Fruit fly (Drosophila melanogaster) whole organism, embryonic: ENCODE measurements around the gene CG32373.
A peak's percentile ranks its signal among the peaks of the same experiment; 100 is the strongest.

ENCODE experiments used
- Aef1 ChIP-seq: fragments of 200-800 bp; sonication (Bioruptor generic); IDR thresholded peaks from 3 replicates; pipeline ENCODE4 v1.3.6; 2022; ENCODE audit warnings: missing biosample characterization, missing genetic modification characterization
- Bgb ChIP-seq: fragments of 200-800 bp; sonication (Bioruptor generic); IDR thresholded peaks from 2 replicates; pipeline ENCODE4 v1.3.6; 2022; ENCODE audit warnings: missing biosample characterization, missing genetic modification characterization; ENCODE audit not compliant: partially characterized antibody
- CG11504 ChIP-seq: fragments of 200-800 bp; sonication (Bioruptor generic); optimal IDR thresholded peaks from 3 replicates; lab custom pipeline; 2019; ENCODE audit warnings: missing biosample characterization, mild to moderate bottlenecking, missing genetic modification characterization, moderate library complexity
- CG12744 ChIP-seq: fragments of 200-800 bp; sonication (Bioruptor generic); optimal IDR thresholded peaks from 2 replicates; lab custom pipeline; 2016; ENCODE audit warnings: missing biosample characterization, missing genetic modification characterization
- CG14014 ChIP-seq: fragments of 200-800 bp; sonication (Bioruptor generic); IDR thresholded peaks from 2 replicates; pipeline ENCODE4 v1.3.6; 2022; ENCODE audit warnings: missing biosample characterization, missing genetic modification characterization
- CG15073 ChIP-seq: fragments of 200-800 bp; sonication (Bioruptor generic); optimal IDR thresholded peaks from 2 replicates; lab custom pipeline; 2016; ENCODE audit warnings: missing biosample characterization, missing genetic modification characterization
- CG2120 ChIP-seq: fragments of 200-800 bp; sonication (Bioruptor generic); optimal IDR thresholded peaks from 3 replicates; lab custom pipeline; 2016; ENCODE audit warnings: missing biosample characterization, missing genetic modification characterization
- CG30020 ChIP-seq: fragments of 200-800 bp; optimal IDR thresholded peaks from 2 replicates; lab custom pipeline; 2019; ENCODE audit warnings: missing biosample characterization, mild to moderate bottlenecking, missing genetic modification characterization, moderate library complexity
- CG3163 ChIP-seq: fragments of 200-800 bp; sonication (Bioruptor generic); optimal IDR thresholded peaks from 3 replicates; lab custom pipeline; 2016; ENCODE audit warnings: missing biosample characterization, missing genetic modification characterization
- CG34376 ChIP-seq: fragments of 200-800 bp; sonication (Bioruptor generic); optimal IDR thresholded peaks from 2 replicates; lab custom pipeline; 2018; ENCODE audit warnings: missing biosample characterization, mild to moderate bottlenecking, missing genetic modification characterization
- CG7839 ChIP-seq: fragments of 200-800 bp; sonication (Bioruptor generic); optimal IDR thresholded peaks from 3 replicates; lab custom pipeline; 2018; ENCODE audit warnings: missing biosample characterization, mild to moderate bottlenecking, missing genetic modification characterization, moderate library complexity
- CG7963 ChIP-seq: fragments of 200-800 bp; sonication (Bioruptor generic); IDR thresholded peaks from 3 replicates; pipeline ENCODE4 v1.3.6; 2022; ENCODE audit warnings: missing biosample characterization, missing genetic modification characterization; ENCODE audit not compliant: partially characterized antibody
- CG8089 ChIP-seq: fragments of 200-800 bp; sonication (Bioruptor generic); optimal IDR thresholded peaks from 3 replicates; lab custom pipeline; 2016; ENCODE audit warnings: missing biosample characterization, missing genetic modification characterization
- CG8290 ChIP-seq, 3 experiments: fragments of 200-800 bp; sonication (Bioruptor generic); optimal IDR thresholded peaks; 2 replicates each; lab custom pipeline; 2016 to 2019; ENCODE audit warnings: missing biosample characterization in 3 of 3, missing genetic modification characterization in 3 of 3, mild to moderate bottlenecking in 2 of 3, moderate library complexity in 1 of 3
- Dek ChIP-seq: fragments of 200-800 bp; sonication (Bioruptor generic); optimal IDR thresholded peaks from 3 replicates; lab custom pipeline; 2019; ENCODE audit warnings: missing biosample characterization, mild to moderate bottlenecking, missing genetic modification characterization, moderate library complexity
- E2f1 ChIP-seq: fragments of 200-800 bp; sonication (Bioruptor generic); IDR thresholded peaks from 2 replicates; pipeline ENCODE4 v1.3.6; 2022; ENCODE audit warnings: missing biosample characterization, missing genetic modification characterization
- GATAe ChIP-seq: fragments of 200-800 bp; sonication (Bioruptor generic); conservative IDR thresholded peaks from 2 replicates; pipeline ENCODE4 v1.3.6; 2022; ENCODE audit warnings: missing biosample characterization, missing genetic modification characterization
- HmgZ ChIP-seq: fragments of 200-800 bp; sonication (Bioruptor generic); optimal IDR thresholded peaks from 2 replicates; lab custom pipeline; 2018; ENCODE audit warnings: missing biosample characterization, mild to moderate bottlenecking, missing genetic modification characterization
- Jarid2 ChIP-seq: fragments of 200-800 bp; sonication (Bioruptor generic); optimal IDR thresholded peaks from 3 replicates; lab custom pipeline; 2017; ENCODE audit warnings: mild to moderate bottlenecking, missing biosample characterization, missing genetic modification reagents, missing genetic modification characterization
- Neu2 ChIP-seq: fragments of 200-800 bp; sonication (Bioruptor generic); optimal IDR thresholded peaks from 3 replicates; lab custom pipeline; 2016; ENCODE audit warnings: missing biosample characterization, missing genetic modification characterization, borderline replicate concordance
- Poxn ChIP-seq: fragments of 200-800 bp; sonication (Bioruptor generic); IDR thresholded peaks from 2 replicates; pipeline ENCODE4 v1.3.6; 2022; ENCODE audit warnings: missing biosample characterization, missing genetic modification characterization
- TFAM ChIP-seq: fragments of 200-800 bp; sonication (Bioruptor generic); optimal IDR thresholded peaks from 2 replicates; lab custom pipeline; 2017; ENCODE audit warnings: missing biosample characterization, missing genetic modification characterization, inconsistent platforms
- chif ChIP-seq, 2 experiments: fragments of 200-800 bp; sonication (Bioruptor generic); optimal IDR thresholded peaks; 3 replicates each; lab custom pipeline; 2016; ENCODE audit warnings: missing biosample characterization in 2 of 2, missing genetic modification characterization in 2 of 2
- ci ChIP-seq: fragments of 200-800 bp; sonication (Bioruptor generic); IDR thresholded peaks from 3 replicates; pipeline ENCODE4 v1.3.6; 2022; ENCODE audit warnings: missing biosample characterization, missing genetic modification characterization
- exex ChIP-seq: fragments of 200-800 bp; sonication (Bioruptor generic); optimal IDR thresholded peaks from 4 replicates; lab custom pipeline; 2018; ENCODE audit warnings: missing biosample characterization, mild to moderate bottlenecking, missing genetic modification characterization, moderate library complexity
- gcm ChIP-seq: fragments of 200-800 bp; sonication (Bioruptor generic); optimal IDR thresholded peaks from 2 replicates; lab custom pipeline; 2019; ENCODE audit warnings: missing biosample characterization, mild to moderate bottlenecking, missing genetic modification characterization, moderate library complexity
- grn ChIP-seq: fragments of 200-800 bp; sonication (Bioruptor generic); optimal IDR thresholded peaks from 3 replicates; lab custom pipeline; 2017; ENCODE audit warnings: missing biosample characterization, missing genetic modification characterization
- gro ChIP-seq: fragments of 200-800 bp; sonication (Bioruptor generic); optimal IDR thresholded peaks from 2 replicates; lab custom pipeline; 2016; ENCODE audit warnings: missing biosample characterization, missing genetic modification characterization
- h ChIP-seq: fragments of >200 bp; optimal IDR thresholded peaks from 2 replicates; lab custom pipeline; 2017
- knrl ChIP-seq: fragments of 200-800 bp; sonication (Bioruptor generic); IDR thresholded peaks from 3 replicates; pipeline ENCODE4 v1.3.6; 2022; ENCODE audit warnings: missing biosample characterization, missing genetic modification characterization; ENCODE audit not compliant: partially characterized antibody
- mirr ChIP-seq: fragments of 200-800 bp; sonication (Bioruptor generic); optimal IDR thresholded peaks from 3 replicates; lab custom pipeline; 2018; ENCODE audit warnings: missing biosample characterization, mild to moderate bottlenecking, missing genetic modification characterization
- nerfin-2 ChIP-seq: fragments of 200-800 bp; sonication (Bioruptor generic); IDR thresholded peaks from 2 replicates; pipeline ENCODE4 v1.3.6; 2022; ENCODE audit warnings: missing biosample characterization, missing genetic modification characterization; ENCODE audit not compliant: partially characterized antibody
- rib ChIP-seq: fragments of 200-800 bp; sonication (Bioruptor generic); IDR thresholded peaks from 2 replicates; pipeline ENCODE4 v1.3.6; 2022; ENCODE audit warnings: missing biosample characterization, missing genetic modification characterization
- ro ChIP-seq: fragments of 200-800 bp; sonication (Bioruptor generic); IDR thresholded peaks from 2 replicates; pipeline ENCODE4 v1.3.6; 2022; ENCODE audit warnings: missing biosample characterization, missing genetic modification characterization
- schlank ChIP-seq: fragments of 200-800 bp; sonication (Bioruptor generic); optimal IDR thresholded peaks from 2 replicates; lab custom pipeline; 2018; ENCODE audit warnings: missing biosample characterization, mild to moderate bottlenecking, missing genetic modification characterization
- sd ChIP-seq: fragments of 200-800 bp; sonication (Bioruptor generic); optimal IDR thresholded peaks from 3 replicates; lab custom pipeline; 2018; ENCODE audit warnings: missing biosample characterization, mild to moderate bottlenecking, missing genetic modification characterization, moderate library complexity
- slp2 ChIP-seq: fragments of 200-800 bp; sonication (Bioruptor generic); optimal IDR thresholded peaks from 2 replicates; lab custom pipeline; 2016; ENCODE audit warnings: missing biosample characterization, missing genetic modification characterization
- sug ChIP-seq: fragments of 200-800 bp; optimal IDR thresholded peaks from 2 replicates; lab custom pipeline; 2019; ENCODE audit warnings: missing biosample characterization, mild to moderate bottlenecking, missing genetic modification characterization, moderate library complexity
- twi ChIP-seq: fragments of 200-800 bp; optimal IDR thresholded peaks from 2 replicates; lab custom pipeline; 2019; ENCODE audit warnings: missing biosample characterization, mild to moderate bottlenecking, missing genetic modification characterization, moderate library complexity
- unpg ChIP-seq: fragments of 200-800 bp; sonication (Bioruptor generic); optimal IDR thresholded peaks from 3 replicates; lab custom pipeline; 2018; ENCODE audit warnings: missing biosample characterization, mild to moderate bottlenecking, missing genetic modification characterization, moderate library complexity
- usp ChIP-seq: fragments of >200 bp; optimal IDR thresholded peaks from 2 replicates; lab custom pipeline; 2017; ENCODE audit warnings: missing biosample characterization, missing genetic modification characterization

Gene CG32373

dm6 chr3L:7719418-7719789 is 69.1 kb downstream of the CG32373 start (continued):
- TF ChIP-seq E2f1 (no peak), schlank (no peak), Bgb (GFP tag; lab: Robert Waterston, UW) (no peak), h (lab: Kevin White, UChicago) (no peak), sd (tag; lab: Kevin White, UChicago) (peak; percentile 27), slp2 (GFP tag; lab: Kevin White, UChicago) (no peak), Neu2 (GFP tag; lab: Kevin White, UChicago) (no peak), CG7839 (no peak), gcm (GFP tag; lab: Kevin White, UChicago) (no peak), twi (no peak), gro (GFP tag; lab: Kevin White, UChicago) (no peak), CG14014 (GFP tag; lab: Robert Waterston, UW) (no peak), Aef1 (no peak), knrl (no peak), sug (tag; lab: Kevin White, UChicago) (peak; percentile 69), Jarid2 (GFP tag; lab: Kevin White, UChicago) (no peak)

- TF ChIP-seq mirr (peak; percentile 85), GATAe (peak; percentile 85), CG30020 (tag; lab: Kevin White, UChicago) (no peak), CG34376 (GFP tag; lab: Kevin White, UChicago) (peak; percentile 70), sd (tag; lab: Kevin White, UChicago) (peak; percentile 65), Poxn (GFP tag; lab: Robert Waterston, UW) (no peak), Dek (tag; lab: Kevin White, UChicago) (no peak), rib (GFP tag; lab: Robert Waterston, UW) (peak; percentile 52; the same call in 1 of the 2 replicates), sug (tag; lab: Kevin White, UChicago) (peak; percentile 99), CG8290 (GFP tag; optimal IDR thresholded peaks at IDR 0.05; lab: Kevin White, UChicago) (no peak), CG8290 (tag; optimal IDR thresholded peaks at IDR 0.05; lab: Kevin White, UChicago) (peak in 1 of 2 experiments; percentile 13), grn (GFP tag; lab: Kevin White, UChicago) (peak; percentile 34), ci (GFP tag; lab: Robert Waterston, UW) (no peak), ro (no peak), chif (GFP tag; optimal IDR thresholded peaks at IDR 0.05; lab: Kevin White, UChicago) (no peak), CG3163 (GFP tag; lab: Kevin White, UChicago) (no peak), HmgZ (tag; lab: Kevin White, UChicago) (peak; percentile 49), CG8089 (GFP tag; lab: Kevin White, UChicago) (no peak), CG2120 (GFP tag; lab: Kevin White, UChicago) (no peak), CG7839 (no peak), CG15073 (GFP tag; lab: Kevin White, UChicago) (no peak), unpg (GFP tag; lab: Kevin White, UChicago) (no peak), nerfin-2 (GFP tag; lab: Robert Waterston, UW) (no peak), TFAM (GFP tag; lab: Kevin White, UChicago) (no peak), CG12744 (GFP tag; lab: Kevin White, UChicago) (no peak), CG11504 (tag; lab: Kevin White, UChicago) (no peak), exex (tag; lab: Kevin White, UChicago) (peak; percentile 91), usp (GFP tag; lab: Kevin White, UChicago) (no peak), CG7963 (GFP tag; lab: Robert Waterston, UW) (no peak)
Observed at dm6 chr3L:7721527-7721926, 71.2 kb downstream of the CG32373 start.
